Fruit fly (Drosophila melanogaster) whole organism, prepupa: ENCODE data around the gene CG42245.

Experiments used
- CG10631 ChIP-seq: fragments of 200-800 bp; sonication (Bioruptor generic); optimal IDR thresholded peaks from 2 replicates; lab custom pipeline; 2016; ENCODE audit warnings: missing biosample characterization, missing genetic modification characterization
- CG10669 ChIP-seq: fragments of 200-800 bp; sonication (Bioruptor generic); optimal IDR thresholded peaks from 3 replicates; lab custom pipeline; 2018; ENCODE audit warnings: missing biosample characterization, mild to moderate bottlenecking, missing genetic modification characterization, moderate library complexity
- CG11294 ChIP-seq: fragments of 200-800 bp; sonication (Bioruptor generic); IDR thresholded peaks from 2 replicates; pipeline ENCODE4 v1.3.6; 2022; ENCODE audit warnings: missing biosample characterization, missing genetic modification characterization
- CG11762 ChIP-seq: fragments of 200-800 bp; sonication (Bioruptor generic); optimal IDR thresholded peaks from 3 replicates; lab custom pipeline; 2016; ENCODE audit warnings: missing biosample characterization, missing genetic modification characterization; ENCODE audit not compliant: insufficient read depth
- CG11902 ChIP-seq: fragments of 200-800 bp; sonication (Bioruptor generic); optimal IDR thresholded peaks from 3 replicates; lab custom pipeline; 2016; ENCODE audit warnings: missing biosample characterization, missing genetic modification characterization
- CG15336 ChIP-seq: fragments of 200-800 bp; sonication (Bioruptor generic); IDR thresholded peaks from 2 replicates; pipeline ENCODE4 v1.3.6; 2022; ENCODE audit warnings: missing biosample characterization, missing genetic modification characterization
- CG16779 ChIP-seq: fragments of 200-800 bp; sonication (Bioruptor generic); optimal IDR thresholded peaks from 3 replicates; lab custom pipeline; 2017; ENCODE audit warnings: missing biosample characterization, mild to moderate bottlenecking, missing genetic modification characterization
- CG3032 ChIP-seq: fragments of 200-800 bp; optimal IDR thresholded peaks from 2 replicates; lab custom pipeline; 2019; ENCODE audit warnings: missing biosample characterization, mild to moderate bottlenecking, missing genetic modification characterization, moderate library complexity
- CG31627 ChIP-seq: fragments of 200-800 bp; sonication (Bioruptor generic); optimal IDR thresholded peaks from 3 replicates; lab custom pipeline; 2016; ENCODE audit warnings: missing biosample characterization, missing genetic modification characterization
- CG34406 ChIP-seq: fragments of 200-800 bp; sonication (Bioruptor generic); optimal IDR thresholded peaks from 3 replicates; lab custom pipeline; 2016; ENCODE audit warnings: missing biosample characterization, missing genetic modification characterization
- CG3919 ChIP-seq: fragments of 200-800 bp; sonication (Bioruptor generic); optimal IDR thresholded peaks from 3 replicates; lab custom pipeline; 2016; ENCODE audit warnings: missing biosample characterization, missing genetic modification characterization
- CG4318 ChIP-seq: fragments of 200-800 bp; sonication (Bioruptor generic); optimal IDR thresholded peaks from 3 replicates; lab custom pipeline; 2017; ENCODE audit warnings: missing biosample characterization, mild to moderate bottlenecking, missing genetic modification characterization
- CG6163 ChIP-seq: fragments of 200-800 bp; sonication (Bioruptor generic); IDR thresholded peaks from 3 replicates; pipeline ENCODE4 v1.3.6; 2022; ENCODE audit warnings: missing biosample characterization, missing genetic modification characterization
- CG6276 ChIP-seq: fragments of 200-800 bp; sonication (Bioruptor generic); optimal IDR thresholded peaks from 2 replicates; lab custom pipeline; 2017; ENCODE audit warnings: missing biosample characterization, mild to moderate bottlenecking, missing genetic modification characterization
- CG6808 ChIP-seq: fragments of 200-800 bp; sonication (Bioruptor generic); optimal IDR thresholded peaks from 3 replicates; lab custom pipeline; 2017; ENCODE audit warnings: missing biosample characterization, missing genetic modification characterization, mild to moderate bottlenecking, moderate library complexity, missing genetic modification reagents
- CG8119 ChIP-seq: fragments of 200-800 bp; sonication (Bioruptor generic); IDR thresholded peaks from 3 replicates; pipeline ENCODE4 v1.3.6; 2022; ENCODE audit warnings: missing biosample characterization, missing genetic modification characterization
- CG8319 ChIP-seq: fragments of 200-800 bp; sonication (Bioruptor generic); optimal IDR thresholded peaks from 3 replicates; lab custom pipeline; 2016; ENCODE audit warnings: missing biosample characterization, missing genetic modification characterization
- CG9139 ChIP-seq: fragments of 200-800 bp; sonication (Bioruptor generic); optimal IDR thresholded peaks from 3 replicates; lab custom pipeline; 2017; ENCODE audit warnings: missing biosample characterization, mild to moderate bottlenecking, missing genetic modification characterization
- Eip78C ChIP-seq: fragments of 200-800 bp; sonication (Bioruptor generic); peaks from one replicate; lab custom pipeline; 2016; ENCODE audit warnings: missing biosample characterization, missing genetic modification characterization
- Eip93F ChIP-seq: fragments of 200-800 bp; sonication (Bioruptor generic); optimal IDR thresholded peaks from 2 replicates; lab custom pipeline; 2016; ENCODE audit warnings: missing biosample characterization, mild to moderate bottlenecking, missing genetic modification characterization
- Ets21C ChIP-seq: fragments of 200-800 bp; sonication (Bioruptor generic); optimal IDR thresholded peaks from 3 replicates; lab custom pipeline; 2016; ENCODE audit warnings: missing biosample characterization, missing genetic modification characterization
- Gug ChIP-seq: fragments of 200-800 bp; sonication (Bioruptor generic); IDR thresholded peaks from 2 replicates; pipeline ENCODE4 v1.3.6; 2022; ENCODE audit warnings: missing biosample characterization, missing genetic modification characterization
- Hr38 ChIP-seq: sonication (Bioruptor generic); optimal IDR thresholded peaks from 2 replicates; lab custom pipeline; 2016; ENCODE audit warnings: missing biosample characterization, missing genetic modification characterization
- Hr39 ChIP-seq: fragments of 200-800 bp; sonication (Bioruptor generic); optimal IDR thresholded peaks from 2 replicates; lab custom pipeline; 2016; ENCODE audit warnings: missing biosample characterization, missing genetic modification characterization
- Hr4 ChIP-seq: fragments of 200-800 bp; sonication (Bioruptor generic); optimal IDR thresholded peaks from 3 replicates; lab custom pipeline; 2016; ENCODE audit warnings: missing biosample characterization, missing genetic modification characterization
- Lpt ChIP-seq: fragments of 200-800 bp; sonication (Bioruptor generic); optimal IDR thresholded peaks from 3 replicates; lab custom pipeline; 2016; ENCODE audit warnings: missing biosample characterization, missing genetic modification characterization
- OdsH ChIP-seq: fragments of 200-800 bp; sonication (Bioruptor generic); optimal IDR thresholded peaks from 3 replicates; lab custom pipeline; 2016; ENCODE audit warnings: missing biosample characterization, missing genetic modification characterization
- Sox102F ChIP-seq: fragments of 200-800 bp; sonication (Bioruptor generic); optimal IDR thresholded peaks from 2 replicates; lab custom pipeline; 2016; ENCODE audit warnings: missing biosample characterization, mild to moderate bottlenecking, missing genetic modification characterization
- Sox14 ChIP-seq: fragments of 200-800 bp; sonication (Bioruptor generic); optimal IDR thresholded peaks from 3 replicates; lab custom pipeline; 2016; ENCODE audit warnings: missing biosample characterization, missing genetic modification characterization
- achi ChIP-seq: fragments of 200-800 bp; sonication (Bioruptor generic); optimal IDR thresholded peaks from 3 replicates; lab custom pipeline; 2016; ENCODE audit warnings: missing biosample characterization, missing genetic modification characterization
- acj6 ChIP-seq: fragments of 200-800 bp; sonication (Bioruptor generic); optimal IDR thresholded peaks from 3 replicates; lab custom pipeline; 2016; ENCODE audit warnings: missing biosample characterization, missing genetic modification characterization
- cyc ChIP-seq: fragments of 200-800 bp; sonication (Bioruptor generic); optimal IDR thresholded peaks from 3 replicates; lab custom pipeline; 2016; ENCODE audit warnings: missing biosample characterization, missing genetic modification characterization
- dac ChIP-seq: fragments of 200-800 bp; sonication (Bioruptor generic); optimal IDR thresholded peaks from 2 replicates; lab custom pipeline; 2017; ENCODE audit warnings: missing biosample characterization, mild to moderate bottlenecking, missing genetic modification characterization
- dsx ChIP-seq: fragments of 200-800 bp; optimal IDR thresholded peaks from 3 replicates; lab custom pipeline; 2019; ENCODE audit warnings: missing biosample characterization, mild to moderate bottlenecking, missing genetic modification characterization, moderate library complexity; ENCODE audit not compliant: poor library complexity, severe bottlenecking
- eg ChIP-seq: fragments of 200-800 bp; sonication (Bioruptor generic); IDR thresholded peaks from 3 replicates; pipeline ENCODE4 v1.3.6; 2022; ENCODE audit warnings: missing biosample characterization, missing genetic modification characterization
- esn ChIP-seq: fragments of 200-800 bp; sonication (Bioruptor generic); optimal IDR thresholded peaks from 2 replicates; lab custom pipeline; 2016; ENCODE audit warnings: missing biosample characterization, mild to moderate bottlenecking, missing genetic modification characterization, moderate library complexity
- fd59A ChIP-seq: fragments of 200-800 bp; sonication (Bioruptor generic); optimal IDR thresholded peaks from 2 replicates; lab custom pipeline; 2017; ENCODE audit warnings: missing biosample characterization, mild to moderate bottlenecking, missing genetic modification characterization, missing genetic modification reagents
- fd85E ChIP-seq: fragments of 200-800 bp; sonication (Bioruptor generic); optimal IDR thresholded peaks from 3 replicates; lab custom pipeline; 2016; ENCODE audit warnings: missing biosample characterization, missing genetic modification characterization
- lz ChIP-seq: fragments of 200-800 bp; sonication (Bioruptor generic); optimal IDR thresholded peaks from 3 replicates; lab custom pipeline; 2016; ENCODE audit warnings: missing biosample characterization, missing genetic modification characterization
- net ChIP-seq: fragments of 200-800 bp; sonication (Bioruptor generic); optimal IDR thresholded peaks from 3 replicates; lab custom pipeline; 2016; ENCODE audit warnings: missing biosample characterization, missing genetic modification characterization
- salr ChIP-seq, 2 experiments: fragments of 200-800 bp; sonication (Bioruptor generic); optimal IDR thresholded peaks; 3 replicates each; lab custom pipeline; 2016 to 2018; ENCODE audit warnings: missing biosample characterization in 2 of 2, missing genetic modification characterization in 2 of 2, mild to moderate bottlenecking in 1 of 2
- spab ChIP-seq: fragments of 200-800 bp; sonication (Bioruptor generic); optimal IDR thresholded peaks from 2 replicates; lab custom pipeline; 2017; ENCODE audit warnings: missing biosample characterization, mild to moderate bottlenecking, missing genetic modification characterization, missing genetic modification reagents
- ss ChIP-seq, 2 experiments: fragments of 200-800 bp; sonication (Bioruptor generic); optimal IDR thresholded peaks; 2 replicates in 1 of 2; 3 replicates in 1 of 2; lab custom pipeline; 2017 to 2018; ENCODE audit warnings: mild to moderate bottlenecking in 2 of 2, missing biosample characterization in 2 of 2, missing genetic modification characterization in 2 of 2, moderate library complexity in 1 of 2
- topi ChIP-seq: fragments of 200-800 bp; sonication (Bioruptor generic); optimal IDR thresholded peaks from 3 replicates; lab custom pipeline; 2016; ENCODE audit warnings: missing biosample characterization, missing genetic modification characterization

CG42245 gene

DNA sequence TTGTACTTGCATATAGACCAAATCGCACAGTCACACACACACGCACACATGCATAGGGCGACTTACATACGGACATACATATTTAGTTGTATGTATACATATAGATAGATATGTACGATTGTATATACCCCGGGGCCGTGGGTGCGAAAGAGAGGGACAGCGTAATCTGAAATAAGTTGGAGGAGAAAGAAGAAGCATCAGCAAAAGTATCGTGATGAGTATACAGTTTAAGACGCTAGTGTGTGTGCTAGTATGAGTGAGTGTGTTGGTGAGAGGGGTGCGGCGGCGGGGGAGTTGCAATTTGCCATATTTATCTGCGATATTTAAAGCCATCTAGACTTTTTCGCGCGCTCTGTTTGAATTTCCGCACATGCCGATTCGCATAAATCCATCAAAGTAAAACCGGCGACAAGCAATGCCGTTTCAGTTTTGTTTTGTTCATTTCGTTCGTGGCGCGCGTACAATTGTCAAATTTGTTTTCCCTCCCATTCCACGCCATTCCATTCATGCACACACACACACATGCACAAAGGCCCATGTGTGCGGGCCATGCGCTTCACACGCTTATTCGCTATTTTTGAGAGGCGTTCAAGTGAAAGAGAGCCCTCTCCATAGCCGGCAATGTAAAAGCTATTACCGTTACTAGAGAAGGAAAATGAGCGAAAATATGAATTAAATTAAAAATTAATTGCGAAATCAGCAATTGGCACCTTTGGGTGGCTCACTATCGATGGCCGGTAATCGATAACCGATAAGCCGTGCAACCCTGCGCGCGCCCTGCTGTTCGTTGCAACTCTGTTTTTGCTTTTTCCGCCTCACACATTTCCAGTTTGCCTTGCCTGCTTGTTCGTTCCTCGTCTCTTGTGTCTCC lies 3.6 kb downstream of the CG42245 start (continued):
- TF ChIP-seq CG15336 (0 out of 2 replicates have a peak, but pooled peaks have one; percentile 10), dac (peak; percentile 60), OdsH (GFP tag; lab: Kevin White, UChicago) (peak; percentile 69), Hr4 (peak; percentile 58), net (GFP tag; lab: Kevin White, UChicago) (peak; percentile 80), fd85E (GFP tag; lab: Kevin White, UChicago) (peak; percentile 64), eg (GFP tag; lab: Robert Waterston, UW) (peak; percentile 81), dsx (GFP tag; lab: Kevin White, UChicago) (peak; percentile 29), CG6276 (GFP tag; lab: Kevin White, UChicago) (no peak), CG4318 (GFP tag; lab: Kevin White, UChicago) (no peak)

- TF ChIP-seq fd59A (no peak), cyc (GFP tag; lab: Kevin White, UChicago) (no peak), esn (peak; percentile 28), Lpt (GFP tag; lab: Kevin White, UChicago) (peak; percentile 52), ss (GFP tag; optimal IDR thresholded peaks at IDR 0.05; lab: Kevin White, UChicago) (peak in 1 of 2 experiments; percentile 36), Sox102F (GFP tag; lab: Kevin White, UChicago) (peak; percentile 18), CG31627 (GFP tag; lab: Kevin White, UChicago) (peak; percentile 12), CG6808 (GFP tag; lab: Kevin White, UChicago) (no peak), CG6163 (peak; percentile 78), CG9139 (peak; percentile 38), Ets21C (GFP tag; lab: Kevin White, UChicago) (no peak), Hr39 (GFP tag; lab: Kevin White, UChicago) (peak; percentile 11), Eip78C (GFP tag; lab: Kevin White, UChicago) (peak; percentile 82), OdsH (GFP tag; lab: Kevin White, UChicago) (peak; percentile 70), Hr4 (peak; percentile 38), CG3032 (tag; lab: Kevin White, UChicago) (peak; percentile 47), dac (peak; percentile 1), Sox14 (GFP tag; lab: Kevin White, UChicago) (no peak), topi (GFP tag; lab: Kevin White, UChicago) (peak; percentile 46), Gug (GFP tag; lab: Robert Waterston, UW) (peak; percentile 27; the same call in 1 of the 2 replicates), salr (GFP tag; optimal IDR thresholded peaks at IDR 0.05; lab: Kevin White, UChicago) (no peak), spab (GFP tag; lab: Kevin White, UChicago) (peak; percentile 49), CG11762 (GFP tag; lab: Kevin White, UChicago) (peak; percentile 9), CG15336 (peak; percentile 72), net (GFP tag; lab: Kevin White, UChicago) (peak; percentile 37), lz (GFP tag; lab: Kevin White, UChicago) (no peak), CG10669 (GFP tag; lab: Kevin White, UChicago) (no peak), achi (GFP tag; lab: Kevin White, UChicago) (peak; percentile 44), Hr38 (GFP tag; lab: Kevin White, UChicago) (no peak), eg (GFP tag; lab: Robert Waterston, UW) (peak; percentile 85), CG8119 (GFP tag; lab: Robert Waterston, UW) (peak; percentile 77), CG16779 (tag; lab: Kevin White, UChicago) (no peak), Eip93F (GFP tag; lab: Kevin White, UChicago) (no peak), CG8319 (GFP tag; lab: Kevin White, UChicago) (peak; percentile 30), CG3919 (peak; percentile 77), CG34406 (GFP tag; lab: Kevin White, UChicago) (peak; percentile 67), CG11902 (peak; percentile 16), CG10631 (GFP tag; lab: Kevin White, UChicago) (no peak), CG11294 (GFP tag; lab: Robert Waterston, UW) (peak; percentile 46; the same call in 1 of the 2 replicates), acj6 (peak; percentile 39)
These were observed 4.8 kb downstream of the CG42245 start for dm6 chr3L:2636023-2636968.
